Fruit fly (Drosophila melanogaster): Measurements from ENCODE around the gene CG2059.

- TF ChIP-seq usp (GFP tag; optimal IDR thresholded peaks at IDR 0.05) (no peak), CG9705 (GFP tag; optimal IDR thresholded peaks at IDR 0.05) (no peak), woc (GFP tag; optimal IDR thresholded peaks at IDR 0.05) (no peak)
These were observed 48.6 kb downstream of the CG2059 start for dm6 chrX:7334801-7335176.
